Fruit fly (Drosophila melanogaster): ENCODE data around the gene CG46309.

The CG46309 gene

DNA sequence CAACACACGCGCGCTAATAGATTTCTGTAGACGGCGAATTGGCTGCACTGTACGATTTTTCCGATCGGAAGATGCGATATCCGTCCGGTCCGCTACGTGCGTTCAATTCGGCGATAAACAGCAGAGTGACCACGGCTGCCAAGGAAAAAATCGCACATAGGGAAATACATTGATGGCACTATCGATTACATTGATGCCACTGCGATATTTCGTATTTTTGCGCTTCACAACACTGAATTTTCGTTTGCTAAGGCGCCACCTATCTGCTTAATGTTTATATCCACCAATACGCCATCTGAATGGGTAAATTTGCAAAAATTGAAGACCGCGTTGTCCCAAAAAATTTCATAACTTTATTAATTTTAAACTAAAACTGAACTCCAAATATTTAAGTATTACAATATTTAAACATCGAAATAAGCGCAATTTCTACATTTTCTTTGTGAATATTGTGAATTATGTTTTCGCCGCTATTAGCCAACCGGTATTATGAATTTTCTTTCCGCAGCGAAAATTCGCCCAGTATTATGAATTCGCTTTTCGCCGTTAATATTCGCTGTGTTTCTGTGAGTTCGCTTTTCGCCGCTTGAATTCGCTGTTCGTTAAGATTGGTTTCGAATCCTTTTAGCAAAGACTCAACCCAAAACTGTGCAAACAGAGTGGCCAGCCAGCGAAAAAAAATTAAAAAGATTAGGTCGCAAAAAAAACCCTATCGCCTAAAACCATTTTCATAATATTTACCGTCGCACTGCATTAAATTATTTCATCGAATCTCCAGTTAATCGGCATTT, 36.2 kb upstream of the CG46309 start, which contains the start of the genes crp and pkaap:
crp (minus strand) TSS at position 129 of the 791 bp plus-strand sequence.
pkaap (plus strand) TSS at position 689 of the 791 bp plus-strand sequence.
- TF ChIP-seq CG7045 (GFP tag; optimal IDR thresholded peaks at IDR 0.05) (peak; percentile 67), CG7101 (tag; optimal IDR thresholded peaks at IDR 0.05) (peak; percentile 73), ovo (GFP tag; optimal IDR thresholded peaks at IDR 0.05) (peak; percentile 93), toe (GFP tag; optimal IDR thresholded peaks at IDR 0.05) (peak; percentile 92), kay (GFP tag; ENCODE audit: borderline replicate concordance) (peak; percentile 97), CG12768 (GFP tag; optimal IDR thresholded peaks at IDR 0.05) (peak; percentile 77), CG1620 (GFP tag; optimal IDR thresholded peaks at IDR 0.05) (peak; percentile 96), cic (GFP tag; optimal IDR thresholded peaks at IDR 0.05) (peak; percentile 82), CG14711 (tag; optimal IDR thresholded peaks at IDR 0.05) (peak; percentile 69), pad (GFP tag; optimal IDR thresholded peaks at IDR 0.05) (peak; percentile 73), Crg-1 (GFP tag; optimal IDR thresholded peaks at IDR 0.05) (peak; percentile 94), CG33017 (tag; optimal IDR thresholded peaks at IDR 0.05) (peak; percentile 40), Clk (GFP tag; optimal IDR thresholded peaks at IDR 0.05) (peak; percentile 63), tj (GFP tag; optimal IDR thresholded peaks at IDR 0.05) (peak; percentile 60), Hr96 (GFP tag; optimal IDR thresholded peaks at IDR 0.05) (peak; percentile 91), CG5204 (GFP tag; optimal IDR thresholded peaks at IDR 0.05) (no peak), bab1 (GFP tag; optimal IDR thresholded peaks at IDR 0.05) (peak; percentile 64), CG11617 (GFP tag; optimal IDR thresholded peaks at IDR 0.05) (peak; percentile 58), Mnt (GFP tag; optimal IDR thresholded peaks at IDR 0.05) (peak; percentile 91), cnc (optimal IDR thresholded peaks at IDR 0.05) (no peak)

- TF ChIP-seq pad (GFP tag; optimal IDR thresholded peaks at IDR 0.05): no peak
- no peak for TF ChIP-seq CG7101 (tag; optimal IDR thresholded peaks at IDR 0.05)
- TF ChIP-seq bab1 (GFP tag; optimal IDR thresholded peaks at IDR 0.05): no peak
Measured at dm6 chr2L:16287006-16287601, 35.5 kb upstream of the CG46309 start.

DNA sequence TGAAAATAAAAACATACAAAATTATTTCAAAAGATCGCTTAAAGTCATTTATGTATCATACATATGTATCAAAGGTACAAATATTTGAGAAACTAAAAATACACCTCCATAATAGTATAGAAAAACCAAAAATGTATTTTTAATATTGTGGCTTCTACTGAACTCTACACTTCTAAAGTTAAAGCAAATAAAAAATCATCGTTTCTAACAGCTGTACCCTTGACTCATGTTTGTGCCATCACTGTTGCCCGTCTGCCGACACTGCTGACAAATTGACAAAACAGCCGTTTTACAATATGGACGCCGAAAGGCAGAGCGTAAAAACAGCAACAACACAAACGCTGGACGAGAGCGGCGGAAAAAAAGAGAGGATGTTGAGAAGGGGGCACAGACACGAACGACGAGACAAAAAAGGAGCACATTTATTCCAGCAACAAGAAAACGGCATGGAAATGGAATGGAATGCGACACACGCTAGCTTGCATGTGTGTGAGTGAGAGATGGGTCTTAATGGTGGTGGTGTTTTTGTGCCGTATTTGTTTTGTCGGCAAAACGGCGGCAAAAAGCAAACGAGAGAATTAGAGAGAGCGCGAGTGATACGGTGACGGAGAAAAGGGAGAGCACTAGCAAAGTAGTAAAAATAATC, 34.9 kb upstream of the CG46309 start:
- TF ChIP-seq CG5204 (GFP tag; optimal IDR thresholded peaks at IDR 0.05) (peak; percentile 52), CG7045 (GFP tag; optimal IDR thresholded peaks at IDR 0.05) (peak; percentile 57), Mnt (GFP tag; optimal IDR thresholded peaks at IDR 0.05) (peak; percentile 29), toe (GFP tag; optimal IDR thresholded peaks at IDR 0.05) (no peak), pad (GFP tag; optimal IDR thresholded peaks at IDR 0.05) (peak; percentile 84), Crg-1 (GFP tag; optimal IDR thresholded peaks at IDR 0.05) (peak; percentile 11), CG33017 (tag; optimal IDR thresholded peaks at IDR 0.05) (peak; percentile 68), kay (GFP tag; ENCODE audit: borderline replicate concordance) (peak; percentile 24), CG1620 (GFP tag; optimal IDR thresholded peaks at IDR 0.05) (no peak), bab1 (GFP tag; optimal IDR thresholded peaks at IDR 0.05) (peak; percentile 66), Hr96 (GFP tag; optimal IDR thresholded peaks at IDR 0.05) (no peak), CG11617 (GFP tag; optimal IDR thresholded peaks at IDR 0.05) (peak; percentile 77), Clk (GFP tag; optimal IDR thresholded peaks at IDR 0.05) (no peak), cnc (optimal IDR thresholded peaks at IDR 0.05) (no peak), CG14711 (tag; optimal IDR thresholded peaks at IDR 0.05) (peak; percentile 64), CG7101 (tag; optimal IDR thresholded peaks at IDR 0.05) (peak; percentile 75), CG12768 (GFP tag; optimal IDR thresholded peaks at IDR 0.05) (peak; percentile 81), tj (GFP tag; optimal IDR thresholded peaks at IDR 0.05) (peak; percentile 23), ovo (GFP tag; optimal IDR thresholded peaks at IDR 0.05) (peak; percentile 51), cic (GFP tag; optimal IDR thresholded peaks at IDR 0.05) (peak; percentile 87)

DNA sequence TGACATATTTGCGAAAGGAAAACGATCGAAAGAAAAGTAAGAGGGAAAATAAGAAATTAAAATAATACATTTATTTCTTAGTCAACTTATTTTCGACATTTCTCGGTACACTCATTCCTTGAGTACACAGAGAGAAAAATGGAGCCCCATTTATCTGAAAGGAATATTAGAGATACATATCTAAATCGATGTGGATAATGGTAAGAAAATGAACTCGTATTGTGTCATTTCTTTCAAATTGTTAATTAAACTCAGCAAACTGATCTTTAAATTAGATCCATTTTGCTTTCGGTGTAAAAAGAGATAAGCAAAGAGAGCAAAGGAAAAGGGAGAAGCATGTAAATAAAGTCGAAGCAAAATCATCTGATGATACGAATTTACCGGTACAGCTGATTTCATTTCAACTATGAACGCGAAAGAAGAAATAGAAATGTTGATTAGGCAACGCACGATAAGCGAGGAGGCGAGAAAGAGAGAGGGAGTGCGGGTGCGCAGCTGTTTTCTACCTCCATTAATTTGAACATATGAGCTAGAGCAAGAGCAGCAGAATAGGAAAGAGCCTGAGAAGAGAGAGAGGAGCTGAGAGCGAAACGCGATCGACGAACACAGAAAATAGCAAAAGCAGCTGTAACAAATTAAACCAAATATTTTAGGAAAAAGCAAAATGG, 34.2 kb upstream of the CG46309 start:
- TF ChIP-seq cic (GFP tag; optimal IDR thresholded peaks at IDR 0.05) (no peak), kay (GFP tag; ENCODE audit: borderline replicate concordance) (peak; percentile 90), CG5204 (GFP tag; optimal IDR thresholded peaks at IDR 0.05) (peak; percentile 45), CG7045 (GFP tag; optimal IDR thresholded peaks at IDR 0.05) (peak; percentile 35), CG11617 (GFP tag; optimal IDR thresholded peaks at IDR 0.05) (no peak), pad (GFP tag; optimal IDR thresholded peaks at IDR 0.05) (no peak), ovo (GFP tag; optimal IDR thresholded peaks at IDR 0.05) (no peak), CG12768 (GFP tag; optimal IDR thresholded peaks at IDR 0.05) (peak; percentile 6), bab1 (GFP tag; optimal IDR thresholded peaks at IDR 0.05) (peak; percentile 62), Mnt (GFP tag; optimal IDR thresholded peaks at IDR 0.05) (peak; percentile 21), toe (GFP tag; optimal IDR thresholded peaks at IDR 0.05) (peak; percentile 22), CG33017 (tag; optimal IDR thresholded peaks at IDR 0.05) (peak; percentile 86), Crg-1 (GFP tag; optimal IDR thresholded peaks at IDR 0.05) (no peak), cnc (optimal IDR thresholded peaks at IDR 0.05) (no peak), CG7101 (tag; optimal IDR thresholded peaks at IDR 0.05) (peak; percentile 83), tj (GFP tag; optimal IDR thresholded peaks at IDR 0.05) (no peak), CG14711 (tag; optimal IDR thresholded peaks at IDR 0.05) (peak; percentile 86), Clk (GFP tag; optimal IDR thresholded peaks at IDR 0.05) (peak; percentile 54), CG1620 (GFP tag; optimal IDR thresholded peaks at IDR 0.05) (peak; percentile 30), Hr96 (GFP tag; optimal IDR thresholded peaks at IDR 0.05) (no peak)
